Worm (Caenorhabditis elegans) whole organism, young adult: ENCODE data around the gene gcy-13.

Experiments used
- ZK185.1 ChIP-seq: sonication (generic microtip); optimal IDR thresholded peaks from 2 replicates; lab custom pipeline; 2016; ENCODE audit warnings: mild to moderate bottlenecking, missing genetic modification characterization, missing compliant biosample characterization; ENCODE audit not compliant: poor library complexity, severe bottlenecking
- ama-1 ChIP-seq, 3 experiments: fragments of 150-350 bp in 1 of 3; sonication (generic microtip) in 2 of 3; optimal IDR thresholded peaks; 2 replicates each; lab custom pipeline; 2014 to 2018; ENCODE audit warnings: missing biosample characterization in 2 of 3, missing genetic modification characterization in 2 of 3, missing genetic modification reagents in 2 of 3
- aptf-3 ChIP-seq: fragments of 200-800 bp; sonication (Bioruptor generic); IDR thresholded peaks from 2 replicates; pipeline ENCODE4 v1.3.6; 2022; ENCODE audit warnings: missing genetic modification characterization, missing compliant biosample characterization
- bed-2 ChIP-seq: fragments of 200-800 bp; sonication (Bioruptor generic); IDR thresholded peaks from 2 replicates; pipeline ENCODE4 v1.3.6; 2022; ENCODE audit warnings: missing genetic modification reagents, missing genetic modification characterization, missing compliant biosample characterization
- ceh-40 ChIP-seq: fragments of 200-800 bp; sonication (Bioruptor generic); IDR thresholded peaks from 2 replicates; pipeline ENCODE4 v1.3.6; 2022; ENCODE audit warnings: missing genetic modification characterization, missing compliant biosample characterization
- ceh-91 ChIP-seq: fragments of 200-800 bp; sonication (Bioruptor generic); IDR thresholded peaks from 2 replicates; pipeline ENCODE4 v1.3.6; 2022; ENCODE audit warnings: missing genetic modification reagents, missing genetic modification characterization, missing compliant biosample characterization
- efl-1 ChIP-seq: fragments of 150-350 bp; optimal IDR thresholded peaks from 2 replicates; lab custom pipeline; 2014; ENCODE audit warnings: missing biosample characterization, missing genetic modification reagents, missing genetic modification characterization
- hrde-1 ChIP-seq: sonication (generic microtip); optimal IDR thresholded peaks from 2 replicates; lab custom pipeline; 2016; ENCODE audit warnings: missing genetic modification characterization, mild to moderate bottlenecking, missing compliant biosample characterization, moderate library complexity, missing genotype, missing genetic modification reagents, borderline replicate concordance
- lag-1 ChIP-seq: fragments of 200-800 bp; sonication (Bioruptor generic); IDR thresholded peaks from 2 replicates; pipeline ENCODE4 v1.3.6; 2022; ENCODE audit warnings: missing genetic modification reagents, missing genetic modification characterization, missing compliant biosample characterization
- lsy-27 ChIP-seq: sonication (generic microtip); optimal IDR thresholded peaks from 2 replicates; lab custom pipeline; 2017; ENCODE audit warnings: missing genetic modification characterization, mild to moderate bottlenecking, missing compliant biosample characterization, antibody characterized with exemption, missing genotype, borderline replicate concordance; ENCODE audit not compliant: insufficient read depth
- pha-4 ChIP-seq: fragments of 150-350 bp; sonication (generic microtip); optimal IDR thresholded peaks from 2 replicates; lab custom pipeline; 2014; ENCODE audit warnings: missing biosample characterization, missing genetic modification reagents, missing genetic modification characterization
- snpc-4 ChIP-seq, 5 experiments: fragments of 150-350 bp in 1 of 5; sonication (generic microtip) in 4 of 5; optimal IDR thresholded peaks; 2 replicates each; lab custom pipeline; 2014 to 2018; ENCODE audit warnings: missing genetic modification characterization in 5 of 5, missing biosample characterization in 3 of 5, antibody characterized with exemption in 2 of 5, mild to moderate bottlenecking in 2 of 5, missing compliant biosample characterization in 2 of 5, missing genotype in 2 of 5, moderate library complexity in 2 of 5, missing genetic modification reagents in 1 of 5
- unc-62 ChIP-seq: fragments of 150-350 bp; optimal IDR thresholded peaks from 2 replicates; lab custom pipeline; 2014; ENCODE audit warnings: missing biosample characterization, missing genetic modification reagents, missing genetic modification characterization

ce11 chrV:12351842-12352241 lies 17.5 kb downstream of the gcy-13 start:
- TF ChIP-seq ama-1 (optimal IDR thresholded peaks at IDR 0.05; lab: Kevin White, UChicago) = no peak
- TF ChIP-seq ama-1 (GFP tag; optimal IDR thresholded peaks at IDR 0.05; lab: Kevin White, UChicago) = no peak
- TF ChIP-seq ceh-40 (GFP tag; lab: Robert Waterston, UW) = no peak
- no peak for TF ChIP-seq bed-2
- TF ChIP-seq ZK185.1 (tag; lab: Kevin White, UChicago) = no peak
- TF ChIP-seq hrde-1 (tag; lab: Kevin White, UChicago) = no peak
- no peak for TF ChIP-seq snpc-4 (GFP tag; optimal IDR thresholded peaks at IDR 0.05; lab: Kevin White, UChicago)
- TF ChIP-seq snpc-4 (tag; optimal IDR thresholded peaks at IDR 0.05; lab: Kevin White, UChicago) = no peak
- no peak for TF ChIP-seq pha-4
- TF ChIP-seq aptf-3 (GFP tag; lab: Robert Waterston, UW) = no peak
- TF ChIP-seq lsy-27 (tag; lab: Kevin White, UChicago) = no peak
- TF ChIP-seq lag-1 (GFP tag; lab: Robert Waterston, UW) = no peak
- no peak for TF ChIP-seq ceh-91 (GFP tag; lab: Robert Waterston, UW)
- TF ChIP-seq efl-1 = no peak
- no peak for TF ChIP-seq unc-62 (GFP tag; lab: Kevin White, UChicago)
